Worm (Caenorhabditis elegans) whole organism, L4/young adult: ENCODE results near the gene C17C3.5.

Source experiments
- W03F9.2 ChIP-seq: fragments of 150-350 bp; optimal IDR thresholded peaks from 2 replicates; lab custom pipeline; 2014; ENCODE audit warnings: missing biosample characterization, missing genetic modification characterization
- dao-5 ChIP-seq: sonication (generic microtip); optimal IDR thresholded peaks from 2 replicates; lab custom pipeline; 2016; ENCODE audit warnings: missing genotype, missing genetic modification characterization, moderate library complexity, missing compliant biosample characterization
- him-1 ChIP-seq: sonication (generic microtip); optimal IDR thresholded peaks from 2 replicates; lab custom pipeline; 2016; ENCODE audit warnings: missing genotype, missing genetic modification reagents, missing genetic modification characterization, missing compliant biosample characterization

Gene C17C3.5

DNA sequence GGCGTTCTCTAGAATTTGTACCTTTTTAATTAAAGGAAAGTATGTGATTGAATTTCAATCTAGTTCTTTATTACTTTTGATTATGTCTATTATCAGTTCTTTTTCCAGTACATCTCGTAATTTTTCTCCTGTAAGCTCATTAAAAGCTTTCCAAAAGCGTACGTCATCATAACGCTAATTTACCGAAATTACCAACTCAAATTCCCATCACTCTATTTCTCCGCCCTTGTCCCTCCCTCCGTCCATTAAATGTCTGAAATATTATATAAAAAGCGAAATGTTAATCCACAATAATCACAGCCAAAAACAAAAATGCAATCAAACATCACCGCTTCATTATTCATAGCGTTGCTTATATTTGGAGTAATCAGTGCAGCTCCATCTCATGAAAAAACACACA is 2.7 kb downstream of the C17C3.5 start, which contains the start of gene ins-12:
TSS of gene ins-12 (plus strand) at position 301 of the 400 bp plus-strand sequence.
- TF ChIP-seq him-1 (tag; lab: Kevin White, UChicago) (no peak), dao-5 (no peak), W03F9.2 (no peak)

DNA sequence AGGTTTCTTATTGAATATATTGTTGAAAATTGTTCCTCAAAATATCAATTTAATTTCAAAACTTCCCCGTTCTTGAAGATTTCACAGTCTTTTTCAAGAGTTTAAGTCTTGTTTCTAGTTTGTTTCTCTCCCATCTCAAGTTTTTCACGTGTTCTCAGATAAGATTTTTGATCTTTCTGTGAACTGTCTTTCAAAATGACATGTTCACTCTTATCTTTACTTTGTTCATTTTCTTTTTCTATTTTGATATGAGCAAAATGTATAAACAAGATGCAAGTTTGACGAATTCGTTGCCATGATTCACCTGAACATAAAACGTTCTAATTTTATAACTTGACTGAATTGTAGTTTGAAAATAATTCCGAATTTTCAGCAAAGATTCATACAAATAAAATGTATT is 3.2 kb downstream of the C17C3.5 start:
- TF ChIP-seq him-1 (tag; lab: Kevin White, UChicago) (no peak), W03F9.2 (no peak), dao-5 (no peak)

DNA sequence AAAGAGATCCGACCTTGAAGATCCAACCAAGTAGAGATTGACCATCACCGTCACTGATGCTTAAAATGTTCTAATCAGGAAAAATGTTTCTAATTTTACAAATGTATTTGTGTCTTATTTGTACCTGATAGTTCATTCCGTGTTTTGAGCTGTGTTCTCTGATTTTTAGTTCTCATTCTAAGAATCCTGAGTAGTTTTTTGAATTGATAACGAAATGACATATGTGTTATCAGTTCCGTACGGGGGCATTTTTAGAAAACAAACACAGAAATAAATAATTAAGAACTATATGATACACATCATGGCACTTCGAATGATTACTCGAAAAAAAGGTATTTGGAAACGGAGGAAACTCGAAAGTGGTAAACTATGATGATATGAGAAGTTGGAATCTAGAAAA is 3.9 kb downstream of the C17C3.5 start:
- TF ChIP-seq him-1 (tag; lab: Kevin White, UChicago) (no peak), W03F9.2 (no peak), dao-5 (no peak)

DNA sequence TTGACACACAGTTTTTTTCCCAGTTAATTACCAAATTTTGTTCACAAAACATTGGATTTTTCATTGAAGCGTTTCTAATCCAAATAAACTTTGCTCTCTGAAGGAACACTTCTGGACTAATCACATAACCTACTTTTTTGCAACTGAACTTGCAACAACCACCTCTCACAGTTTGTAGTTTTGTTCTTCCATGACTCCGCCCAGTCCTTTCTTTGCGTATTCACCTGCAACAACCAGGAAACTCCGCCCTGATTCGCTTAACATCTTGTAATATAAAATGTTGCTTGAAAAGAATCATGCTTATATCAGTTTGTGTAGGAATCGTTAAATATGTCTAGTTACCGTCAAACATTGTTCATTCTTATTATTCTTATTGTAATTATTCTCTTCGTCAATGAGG is 4.8 kb downstream of the C17C3.5 start, which contains the start of gene ins-11:
TSS of gene ins-11 (plus strand) at position 301 of the 400 bp plus-strand sequence.
- TF ChIP-seq him-1 (tag; lab: Kevin White, UChicago) (no peak), W03F9.2 (no peak), dao-5 (no peak)

DNA sequence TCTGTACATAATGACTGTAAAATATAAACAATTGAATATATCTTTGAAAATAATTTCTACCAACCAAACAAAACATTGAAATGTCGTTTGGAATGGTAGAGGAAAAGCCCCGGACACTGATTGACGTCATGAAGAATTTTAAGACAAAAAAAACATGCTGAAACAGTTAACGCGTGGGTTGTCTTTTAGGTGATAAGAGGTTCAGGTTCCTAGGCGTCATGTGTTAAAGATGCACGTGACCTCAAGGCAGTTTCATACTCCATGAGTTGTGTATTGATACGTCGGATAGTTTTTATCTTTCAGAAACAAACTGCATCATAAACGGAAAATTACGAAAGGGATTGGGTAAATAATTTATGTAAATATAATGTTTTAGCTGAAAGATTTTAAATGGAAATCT is 5.5 kb downstream of the C17C3.5 start:
- TF ChIP-seq W03F9.2 (no peak), dao-5 (no peak), him-1 (tag; lab: Kevin White, UChicago) (no peak)

DNA sequence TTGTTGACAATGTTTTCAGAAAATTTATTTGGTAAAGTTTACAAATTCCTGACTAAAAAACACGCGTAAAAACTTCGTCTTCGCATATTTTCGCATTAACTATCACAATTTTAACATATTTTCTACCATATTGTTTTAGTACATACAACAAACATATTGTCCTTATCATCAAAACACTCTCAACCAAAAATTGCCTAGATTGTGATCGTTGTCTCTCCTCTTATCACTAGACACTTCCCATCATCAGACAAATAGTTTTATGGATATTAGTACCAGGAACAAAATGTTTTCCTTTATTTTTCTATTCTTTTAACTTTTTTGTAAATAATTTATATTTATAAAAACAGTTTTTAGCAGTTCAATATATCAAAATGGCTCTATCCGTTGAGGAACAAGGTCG is 9.8 kb downstream of the C17C3.5 start, which contains the start of gene C17C3.3:
TSS of gene C17C3.3 (plus strand) at position 346 of the 400 bp plus-strand sequence.
- TF ChIP-seq him-1 (tag; lab: Kevin White, UChicago) = no peak
- TF ChIP-seq W03F9.2 = no peak
- no peak for TF ChIP-seq dao-5

DNA sequence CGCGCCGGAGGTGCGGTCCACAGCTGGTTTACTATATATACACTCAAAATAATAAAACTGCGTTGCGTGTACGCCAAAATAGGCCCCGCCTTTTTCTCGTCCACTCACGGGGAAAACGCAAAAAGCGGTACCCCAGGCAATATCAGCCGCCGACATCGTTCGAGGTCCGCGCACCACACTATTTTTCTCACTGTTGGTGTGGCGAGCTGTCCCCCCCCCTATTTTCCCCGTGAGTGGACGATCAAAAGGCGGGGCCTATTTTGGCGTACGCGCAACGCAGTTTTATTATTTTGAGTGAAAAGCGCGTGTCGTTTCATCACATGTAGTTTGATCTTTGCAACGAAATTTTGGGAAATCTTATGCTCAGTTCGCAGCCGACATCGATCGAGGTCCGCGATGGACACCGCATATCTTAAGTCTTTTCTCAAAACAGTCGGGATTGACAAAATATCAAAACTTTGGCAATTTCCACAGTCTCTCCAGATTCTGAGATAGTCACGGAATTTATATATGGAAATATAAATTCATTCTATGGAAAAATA is 13.5 kb downstream of the C17C3.5 start:
- TF ChIP-seq dao-5 (no peak), W03F9.2 (no peak), him-1 (tag; lab: Kevin White, UChicago) (no peak)

DNA sequence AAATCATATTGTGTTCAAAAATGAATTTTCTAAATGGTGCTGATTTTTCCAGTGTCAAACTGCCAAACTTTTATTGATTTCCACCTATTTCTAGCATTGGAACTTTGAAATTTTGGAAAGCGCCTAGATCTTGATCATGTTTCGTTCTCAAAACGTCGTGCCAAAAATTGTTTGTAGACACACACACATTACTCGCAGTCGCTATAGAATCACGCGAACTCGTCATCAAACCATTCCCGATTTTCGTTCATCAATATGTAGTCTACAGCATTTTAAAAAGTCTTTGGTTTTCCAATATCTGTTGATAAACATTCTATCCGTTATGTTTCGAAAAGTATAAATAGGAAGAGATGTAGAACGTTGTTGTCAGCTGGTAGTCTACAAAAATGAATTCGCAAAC is 18.7 kb downstream of the C17C3.5 start, which contains the start of the genes C17C3.1 and C17C3.15:
TSS of gene C17C3.1 (plus strand) at position 301 of the 400 bp plus-strand sequence.
TSS of gene C17C3.15 (plus strand) at position 383 of the 400 bp plus-strand sequence.
- no peak for TF ChIP-seq him-1 (tag; lab: Kevin White, UChicago)
- TF ChIP-seq W03F9.2 = no peak
- no peak for TF ChIP-seq dao-5

DNA sequence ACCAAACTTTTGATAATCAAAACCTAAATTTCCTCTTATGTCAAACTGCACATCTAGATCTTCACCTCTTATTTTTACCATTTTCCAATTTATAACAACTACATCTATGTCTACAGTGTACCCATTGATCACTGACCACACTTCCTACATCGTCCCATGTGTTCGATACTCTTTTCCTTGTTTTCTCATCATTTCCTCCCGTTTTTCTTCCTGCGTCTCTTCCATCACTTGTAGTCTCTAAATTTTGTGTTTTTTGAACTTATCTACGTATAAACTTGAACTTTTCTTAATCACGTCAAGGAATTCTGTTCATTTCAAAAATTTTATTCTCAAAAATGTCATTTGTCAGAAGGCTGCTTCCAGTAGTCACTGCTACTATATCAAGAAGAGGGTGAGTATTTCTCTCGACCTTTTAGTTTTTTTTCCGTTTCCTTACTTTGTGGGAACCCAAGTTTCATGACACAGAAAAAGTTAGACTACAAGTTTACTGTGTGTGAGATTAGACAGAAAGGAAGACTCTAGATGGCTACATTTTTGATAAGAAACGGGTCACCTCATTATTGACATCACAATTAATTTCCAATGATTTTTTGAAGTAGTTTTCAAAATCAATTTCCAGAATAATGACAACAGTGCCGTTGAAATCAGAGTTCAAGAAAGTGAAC is 20.6 kb downstream of the C17C3.5 start:
- TF ChIP-seq W03F9.2 = no peak
- no peak for TF ChIP-seq him-1 (tag; lab: Kevin White, UChicago)
- no peak for TF ChIP-seq dao-5

DNA sequence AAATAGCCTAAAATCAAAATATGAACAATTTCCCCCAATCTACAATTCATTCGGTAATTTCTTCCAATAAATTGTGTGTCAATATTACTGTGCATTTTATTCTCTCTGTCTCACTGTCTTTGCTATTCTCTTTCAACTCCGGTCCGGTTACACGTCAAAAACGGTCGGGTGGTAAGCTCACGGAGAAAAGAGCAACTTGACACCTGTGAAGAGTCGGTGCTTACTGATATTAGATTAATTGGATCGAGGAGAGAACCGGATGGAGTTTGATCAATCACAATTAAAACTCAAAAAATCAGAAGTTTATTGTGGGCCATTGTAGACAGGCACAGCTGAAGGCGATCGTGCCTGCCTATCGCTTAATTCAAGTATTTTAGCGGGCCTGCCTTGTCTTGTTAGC is 23.3 kb downstream of the C17C3.5 start:
- no peak for TF ChIP-seq dao-5
- no peak for TF ChIP-seq W03F9.2
- no peak for TF ChIP-seq him-1 (tag; lab: Kevin White, UChicago)

DNA sequence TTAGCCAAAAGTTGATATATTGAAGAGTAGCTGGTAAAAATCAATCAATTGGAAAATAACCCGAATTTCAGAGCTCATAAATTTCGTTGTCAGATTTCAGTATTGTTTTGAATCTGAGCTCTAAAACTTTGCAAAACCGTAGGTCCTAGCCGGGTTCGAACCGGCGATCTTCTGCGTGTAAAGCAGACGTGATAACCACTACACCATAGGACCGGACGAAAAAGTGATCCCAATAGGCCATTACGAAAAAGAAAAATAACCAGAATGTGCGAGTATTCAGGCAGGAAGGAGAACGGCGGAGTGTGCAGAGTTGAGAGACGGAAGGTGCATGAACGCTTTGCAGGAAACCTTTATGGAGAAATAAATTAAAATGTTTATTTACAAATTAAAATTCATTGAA is 25.4 kb downstream of the C17C3.5 start:
- TF ChIP-seq him-1 (tag; lab: Kevin White, UChicago) = peak; percentile 6
- TF ChIP-seq W03F9.2 = peak; percentile 59
- peak; percentile 28 for TF ChIP-seq dao-5

DNA sequence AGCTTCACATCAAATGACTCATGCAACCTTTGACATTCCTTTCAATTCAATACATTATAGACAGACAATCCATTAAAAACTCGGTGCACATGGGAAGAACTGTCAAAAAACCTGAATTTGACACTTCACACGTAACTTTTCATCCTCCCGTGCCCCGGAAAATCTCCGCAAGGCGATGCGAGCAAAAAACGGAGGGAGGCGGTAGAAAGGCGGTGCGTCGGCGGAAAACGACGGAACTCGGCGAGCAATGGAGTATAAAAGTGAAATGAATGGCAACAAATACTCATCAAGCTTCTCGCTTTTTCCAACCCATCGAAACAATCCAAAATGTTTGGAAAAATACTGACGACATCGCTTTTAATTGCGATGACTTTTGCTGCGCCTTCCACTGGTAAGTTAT is 26.4 kb downstream of the C17C3.5 start, which contains the start of gene T25E4.1:
TSS of gene T25E4.1 (plus strand) at position 301 of the 400 bp plus-strand sequence.
- TF ChIP-seq W03F9.2 (no peak), him-1 (tag; lab: Kevin White, UChicago) (no peak), dao-5 (no peak)

DNA sequence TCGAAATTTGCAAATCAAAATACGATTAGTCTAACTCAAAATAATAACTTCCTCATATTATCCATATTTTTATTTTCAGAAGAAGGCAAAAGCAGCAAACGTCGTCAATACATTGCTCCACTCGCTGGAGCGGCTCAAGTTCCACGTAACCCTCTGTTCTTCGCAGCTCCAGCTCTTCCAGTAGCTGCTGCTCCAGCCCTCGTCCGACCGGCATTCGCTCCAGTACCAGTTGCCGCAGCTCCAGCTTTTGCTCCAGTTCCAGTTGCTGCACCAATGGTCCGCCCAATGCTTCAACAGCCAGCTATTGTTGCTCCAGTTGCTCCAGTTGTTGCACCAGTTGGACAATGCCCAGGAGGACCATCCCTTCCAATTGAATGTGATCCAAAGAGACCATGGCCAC is 27.1 kb downstream of the C17C3.5 start:
- no peak for TF ChIP-seq W03F9.2
- no peak for TF ChIP-seq dao-5

DNA sequence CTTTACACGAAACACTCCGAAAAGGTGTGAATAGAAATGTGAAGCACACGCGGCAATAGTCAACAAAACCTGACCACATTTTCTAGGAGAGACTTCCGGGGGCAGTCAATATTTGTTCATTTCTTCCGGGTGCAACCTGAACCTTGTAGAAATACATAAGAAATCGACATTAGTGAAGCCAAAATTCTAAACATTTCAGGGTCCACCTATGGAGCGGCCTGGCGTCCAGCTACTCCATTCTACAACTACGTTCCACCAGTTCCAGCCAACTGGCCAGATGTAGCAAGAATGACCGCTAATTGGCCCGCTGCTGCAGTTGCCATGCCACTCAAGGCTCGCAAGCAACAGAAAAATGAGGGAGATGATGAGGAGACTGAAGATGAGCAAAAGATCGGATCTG is 27.6 kb downstream of the C17C3.5 start:
- TF ChIP-seq dao-5 (no peak), him-1 (tag; lab: Kevin White, UChicago) (no peak), W03F9.2 (no peak)

DNA sequence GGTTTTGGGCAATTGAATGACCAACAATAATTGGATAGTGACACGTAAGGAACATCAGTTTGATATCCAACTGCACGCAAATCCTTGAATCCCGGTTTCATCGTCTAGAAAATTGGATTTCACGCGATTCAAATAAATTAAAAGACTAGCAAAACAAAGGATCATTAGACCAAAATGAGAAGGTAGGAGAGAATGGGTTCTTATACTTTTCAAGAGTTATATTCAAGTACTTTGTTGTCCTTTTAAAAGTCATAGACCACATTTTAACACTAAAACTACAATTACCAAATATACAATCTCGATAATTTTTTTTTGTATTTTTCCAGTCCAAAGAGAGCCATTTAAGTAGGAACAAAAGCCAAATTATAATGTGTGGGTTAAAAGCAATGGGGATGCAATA is 30.7 kb downstream of the C17C3.5 start, which contains the start of gene T25E4.2:
TSS of gene T25E4.2 (minus strand) at position 101 of the 400 bp plus-strand sequence.
- TF ChIP-seq him-1 (tag; lab: Kevin White, UChicago) (no peak), W03F9.2 (no peak), dao-5 (no peak)
